Worm (Caenorhabditis elegans) whole organism, early embryonic: ENCODE results near the gene F21D12.2.

Experiments used
- F13C5.2 ChIP-seq: sonication (generic microtip); optimal IDR thresholded peaks from 2 replicates; lab custom pipeline; 2017; ENCODE audit warnings: mild to moderate bottlenecking, missing genetic modification characterization, inconsistent platforms, missing compliant biosample characterization
- hmbx-1 ChIP-seq: sonication (generic microtip); optimal IDR thresholded peaks from 2 replicates; lab custom pipeline; 2016; ENCODE audit warnings: mild to moderate bottlenecking, missing genetic modification characterization, missing compliant biosample characterization
- sea-1 ChIP-seq: fragments of 200-800 bp; sonication (Bioruptor generic); conservative IDR thresholded peaks from 2 replicates; pipeline ENCODE4 v1.3.6; 2022; ENCODE audit warnings: missing genetic modification characterization, missing compliant biosample characterization
- tbx-11 ChIP-seq: fragments of 200-800 bp; sonication (Bioruptor generic); IDR thresholded peaks from 2 replicates; pipeline ENCODE4 v1.3.6; 2022; ENCODE audit warnings: missing genetic modification characterization, missing compliant biosample characterization

DNA sequence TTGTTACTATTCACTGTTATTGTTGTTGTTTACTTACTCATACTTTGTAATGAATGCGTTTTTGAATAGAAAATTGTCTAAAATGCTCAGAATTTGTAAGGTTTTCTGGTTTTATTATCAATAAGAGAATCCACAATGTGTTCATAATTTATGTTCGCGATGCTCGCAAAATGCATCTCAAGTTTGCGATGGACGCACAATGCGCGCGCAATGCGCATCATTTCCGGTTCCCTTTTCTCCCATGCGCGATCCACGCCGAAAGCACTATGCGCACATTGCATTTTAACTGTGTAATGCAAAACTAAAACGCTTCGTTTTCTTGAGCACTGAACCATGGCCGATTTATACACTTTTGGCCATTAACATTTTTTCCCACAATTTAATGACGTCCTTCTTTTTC is 1.9 kb downstream of the F21D12.2 start:
- TF ChIP-seq sea-1 (GFP tag; lab: Robert Waterston, UW), result no peak
- no peak for TF ChIP-seq hmbx-1 (tag; lab: Kevin White, UChicago)
- TF ChIP-seq F13C5.2 (tag; lab: Kevin White, UChicago), result no peak
- no peak for TF ChIP-seq tbx-11
